Fruit fly (Drosophila melanogaster) whole organism, embryonic: ENCODE data around the gene CG15803.

Experiments
- ATbp ChIP-seq: fragments of 200-800 bp; sonication (Bioruptor generic); optimal IDR thresholded peaks from 2 replicates; lab custom pipeline; 2017; ENCODE audit warnings: missing biosample characterization, mild to moderate bottlenecking, missing genetic modification characterization, missing genetic modification reagents
- Abd-B ChIP-seq: fragments of 200-800 bp; sonication (Bioruptor generic); optimal IDR thresholded peaks from 2 replicates; lab custom pipeline; 2018; ENCODE audit warnings: missing biosample characterization, mild to moderate bottlenecking, missing genetic modification characterization, moderate library complexity
- Atf-2 ChIP-seq: fragments of 200-800 bp; sonication (Bioruptor generic); optimal IDR thresholded peaks from 2 replicates; lab custom pipeline; 2016; ENCODE audit warnings: missing biosample characterization, missing genetic modification characterization
- CG1024 ChIP-seq: fragments of 200-800 bp; sonication (Bioruptor generic); IDR thresholded peaks from 2 replicates; pipeline ENCODE4 v1.3.6; 2022; ENCODE audit warnings: missing biosample characterization, missing genetic modification characterization
- CG10274 ChIP-seq: fragments of 200-800 bp; sonication (Bioruptor generic); optimal IDR thresholded peaks from 3 replicates; lab custom pipeline; 2017; ENCODE audit warnings: missing biosample characterization, mild to moderate bottlenecking, missing genetic modification characterization
- CG10959 ChIP-seq: fragments of 200-800 bp; sonication (Bioruptor generic); IDR thresholded peaks from 2 replicates; pipeline ENCODE4 v1.3.6; 2022; ENCODE audit warnings: missing biosample characterization, missing genetic modification characterization
- CG11723 ChIP-seq: fragments of 200-800 bp; sonication (Bioruptor generic); optimal IDR thresholded peaks from 2 replicates; lab custom pipeline; 2017; ENCODE audit warnings: missing biosample characterization, mild to moderate bottlenecking, missing genetic modification characterization
- CG12071 ChIP-seq: fragments of 200-800 bp; sonication (Bioruptor generic); optimal IDR thresholded peaks from 3 replicates; lab custom pipeline; 2018; ENCODE audit warnings: missing biosample characterization, mild to moderate bottlenecking, missing genetic modification characterization
- CG12155 ChIP-seq: fragments of 200-800 bp; sonication (Bioruptor generic); optimal IDR thresholded peaks from 3 replicates; lab custom pipeline; 2016; ENCODE audit warnings: missing biosample characterization, missing genetic modification characterization
- CG12391 ChIP-seq: fragments of 200-800 bp; sonication (Bioruptor generic); optimal IDR thresholded peaks from 3 replicates; lab custom pipeline; 2018; ENCODE audit warnings: missing biosample characterization, mild to moderate bottlenecking, missing genetic modification characterization, moderate library complexity
- CG13296 ChIP-seq: fragments of 200-800 bp; sonication (Bioruptor generic); optimal IDR thresholded peaks from 3 replicates; lab custom pipeline; 2018; ENCODE audit warnings: missing biosample characterization, mild to moderate bottlenecking, missing genetic modification characterization
- CG14667 ChIP-seq: fragments of 200-800 bp; sonication (Bioruptor generic); IDR thresholded peaks from 2 replicates; pipeline ENCODE4 v1.3.6; 2022; ENCODE audit warnings: missing biosample characterization, missing genetic modification characterization
- CG14860 ChIP-seq: fragments of 200-800 bp; sonication (Bioruptor generic); IDR thresholded peaks from 3 replicates; pipeline ENCODE4 v1.3.6; 2022; ENCODE audit warnings: missing biosample characterization, missing genetic modification characterization; ENCODE audit not compliant: partially characterized antibody
- CG15514 ChIP-seq: fragments of 200-800 bp; sonication (Bioruptor generic); optimal IDR thresholded peaks from 3 replicates; lab custom pipeline; 2017; ENCODE audit warnings: missing biosample characterization, missing genetic modification characterization, mild to moderate bottlenecking, moderate library complexity, missing genetic modification reagents
- CG15601 ChIP-seq: fragments of 200-800 bp; sonication (Bioruptor generic); optimal IDR thresholded peaks from 3 replicates; lab custom pipeline; 2019; ENCODE audit warnings: missing biosample characterization, mild to moderate bottlenecking, missing genetic modification characterization, moderate library complexity
- CG15696 ChIP-seq: fragments of 200-800 bp; sonication (Bioruptor generic); optimal IDR thresholded peaks from 2 replicates; lab custom pipeline; 2019; ENCODE audit warnings: missing biosample characterization, mild to moderate bottlenecking, missing genetic modification characterization, moderate library complexity
- CG16815 ChIP-seq: fragments of 200-800 bp; sonication (Bioruptor generic); optimal IDR thresholded peaks from 3 replicates; lab custom pipeline; 2017; ENCODE audit warnings: missing biosample characterization, mild to moderate bottlenecking, missing genetic modification characterization
- CG17568 ChIP-seq: fragments of 200-800 bp; sonication (Bioruptor generic); optimal IDR thresholded peaks from 2 replicates; lab custom pipeline; 2018; ENCODE audit warnings: missing biosample characterization, mild to moderate bottlenecking, missing genetic modification characterization, moderate library complexity
- CG17829 ChIP-seq: fragments of 200-800 bp; optimal IDR thresholded peaks from 2 replicates; lab custom pipeline; 2019; ENCODE audit warnings: missing biosample characterization, mild to moderate bottlenecking, missing genetic modification characterization, moderate library complexity
- CG34376 ChIP-seq: fragments of 200-800 bp; sonication (Bioruptor generic); optimal IDR thresholded peaks from 2 replicates; lab custom pipeline; 2018; ENCODE audit warnings: missing biosample characterization, mild to moderate bottlenecking, missing genetic modification characterization
- CG42726 ChIP-seq: fragments of 200-800 bp; sonication (Bioruptor generic); IDR thresholded peaks from 2 replicates; pipeline ENCODE4 v1.3.6; 2022; ENCODE audit warnings: missing biosample characterization, missing genetic modification characterization; ENCODE audit not compliant: partially characterized antibody
- CG43689 ChIP-seq: fragments of 200-800 bp; sonication (Bioruptor generic); IDR thresholded peaks from 2 replicates; pipeline ENCODE4 v1.3.6; 2022; ENCODE audit warnings: missing biosample characterization, missing genetic modification characterization
- CG6654 ChIP-seq: fragments of 200-800 bp; sonication (Bioruptor generic); optimal IDR thresholded peaks from 2 replicates; lab custom pipeline; 2017; ENCODE audit warnings: missing biosample characterization, mild to moderate bottlenecking, missing genetic modification characterization
- CG9797 ChIP-seq: fragments of 200-800 bp; sonication (Bioruptor generic); optimal IDR thresholded peaks from 3 replicates; lab custom pipeline; 2018; ENCODE audit warnings: missing biosample characterization, mild to moderate bottlenecking, missing genetic modification characterization
- CG9817 ChIP-seq: fragments of 200-800 bp; sonication (Bioruptor generic); optimal IDR thresholded peaks from 2 replicates; lab custom pipeline; 2018; ENCODE audit warnings: missing biosample characterization, mild to moderate bottlenecking, missing genetic modification characterization, moderate library complexity
- CG9932 ChIP-seq: fragments of 200-800 bp; sonication (Bioruptor generic); IDR thresholded peaks from 2 replicates; pipeline ENCODE4 v1.3.6; 2022; ENCODE audit warnings: missing biosample characterization, missing genetic modification characterization
- CoRest ChIP-seq: fragments of 200-800 bp; sonication (Bioruptor generic); optimal IDR thresholded peaks from 3 replicates; lab custom pipeline; 2018; ENCODE audit warnings: missing biosample characterization, mild to moderate bottlenecking, missing genetic modification characterization, moderate library complexity
- Deaf1 ChIP-seq: fragments of 200-800 bp; optimal IDR thresholded peaks from 3 replicates; lab custom pipeline; 2019; ENCODE audit warnings: missing biosample characterization, mild to moderate bottlenecking, missing genetic modification characterization, moderate library complexity
- Dek ChIP-seq: fragments of 200-800 bp; sonication (Bioruptor generic); optimal IDR thresholded peaks from 3 replicates; lab custom pipeline; 2019; ENCODE audit warnings: missing biosample characterization, mild to moderate bottlenecking, missing genetic modification characterization, moderate library complexity
- Drgx ChIP-seq: fragments of 200-800 bp; sonication (Bioruptor generic); IDR thresholded peaks from 2 replicates; pipeline ENCODE4 v1.3.6; 2022; ENCODE audit warnings: missing biosample characterization, missing genetic modification characterization
- Hr3 ChIP-seq: fragments of 200-800 bp; sonication (Bioruptor generic); optimal IDR thresholded peaks from 3 replicates; lab custom pipeline; 2016; ENCODE audit warnings: missing biosample characterization, missing genetic modification characterization
- Med ChIP-seq: fragments of 200-800 bp; sonication (Bioruptor generic); peaks from one replicate; lab custom pipeline; 2016; ENCODE audit warnings: missing biosample characterization, missing genetic modification characterization, mild to moderate bottlenecking, inconsistent platforms, moderate library complexity
- Six4 ChIP-seq: fragments of 200-800 bp; sonication (Bioruptor generic); optimal IDR thresholded peaks from 2 replicates; lab custom pipeline; 2016; ENCODE audit warnings: missing biosample characterization, missing genetic modification characterization
- Xrp1 ChIP-seq: fragments of 200-800 bp; sonication (Bioruptor generic); IDR thresholded peaks from 2 replicates; pipeline ENCODE4 v1.3.6; 2022; ENCODE audit warnings: missing biosample characterization, missing genetic modification characterization
- abd-A ChIP-seq: fragments of 200-800 bp; sonication (Bioruptor generic); optimal IDR thresholded peaks from 3 replicates; lab custom pipeline; 2019; ENCODE audit warnings: missing biosample characterization, mild to moderate bottlenecking, missing genetic modification characterization, moderate library complexity
- bbx ChIP-seq: fragments of 200-800 bp; sonication (Bioruptor generic); IDR thresholded peaks from 2 replicates; pipeline ENCODE4 v1.3.6; 2022; ENCODE audit warnings: missing biosample characterization, missing genetic modification characterization; ENCODE audit not compliant: partially characterized antibody
- chinmo ChIP-seq: fragments of 200-800 bp; sonication (Bioruptor generic); IDR thresholded peaks from 4 replicates; pipeline ENCODE4 v1.3.6; 2022; ENCODE audit warnings: missing biosample characterization, missing genetic modification characterization; ENCODE audit not compliant: partially characterized antibody
- crol ChIP-seq: fragments of 200-800 bp; sonication (Bioruptor generic); IDR thresholded peaks from 2 replicates; pipeline ENCODE4 v1.3.6; 2022; ENCODE audit warnings: missing biosample characterization, missing genetic modification characterization
- dmrt11E ChIP-seq: fragments of 200-800 bp; sonication (Bioruptor generic); optimal IDR thresholded peaks from 3 replicates; lab custom pipeline; 2018; ENCODE audit warnings: missing biosample characterization, mild to moderate bottlenecking, missing genetic modification characterization, moderate library complexity
- fd3F ChIP-seq: fragments of 200-800 bp; sonication (Bioruptor generic); optimal IDR thresholded peaks from 2 replicates; lab custom pipeline; 2018; ENCODE audit warnings: missing biosample characterization, mild to moderate bottlenecking, missing genetic modification characterization, moderate library complexity
- gsb-n ChIP-seq: fragments of 200-800 bp; sonication (Bioruptor generic); optimal IDR thresholded peaks from 3 replicates; lab custom pipeline; 2018; ENCODE audit warnings: missing biosample characterization, mild to moderate bottlenecking, missing genetic modification characterization
- hth ChIP-seq: fragments of >200 bp; optimal IDR thresholded peaks from 2 replicates; lab custom pipeline; 2017; ENCODE audit warnings: inconsistent platforms
- lola ChIP-seq, 3 experiments: fragments of >200 bp in 2 of 3; fragments of 200-800 bp in 1 of 3; sonication (Bioruptor generic) in 1 of 3; optimal IDR thresholded peaks; 2 replicates each; lab custom pipeline; 2017 to 2019; ENCODE audit warnings: missing biosample characterization in 3 of 3, missing genetic modification characterization in 3 of 3, mild to moderate bottlenecking in 1 of 3, moderate library complexity in 1 of 3
- rib ChIP-seq: fragments of 200-800 bp; sonication (Bioruptor generic); IDR thresholded peaks from 2 replicates; pipeline ENCODE4 v1.3.6; 2022; ENCODE audit warnings: missing biosample characterization, missing genetic modification characterization
- shn ChIP-seq: fragments of 200-800 bp; sonication (Bioruptor generic); optimal IDR thresholded peaks from 3 replicates; lab custom pipeline; 2016; ENCODE audit warnings: missing biosample characterization, missing genetic modification characterization
- sima ChIP-seq: fragments of 200-800 bp; sonication (Bioruptor generic); optimal IDR thresholded peaks from 2 replicates; lab custom pipeline; 2016; ENCODE audit warnings: missing biosample characterization, missing genetic modification characterization
- so ChIP-seq: fragments of 200-800 bp; sonication (Bioruptor generic); IDR thresholded peaks from 3 replicates; pipeline ENCODE4 v1.3.6; 2022; ENCODE audit warnings: missing biosample characterization, missing genetic modification characterization
- tin ChIP-seq: fragments of 200-800 bp; sonication (Bioruptor generic); optimal IDR thresholded peaks from 3 replicates; lab custom pipeline; 2016; ENCODE audit warnings: missing biosample characterization, missing genetic modification characterization
- wdn ChIP-seq: fragments of 200-800 bp; sonication (Bioruptor generic); IDR thresholded peaks from 2 replicates; pipeline ENCODE4 v1.3.6; 2022; ENCODE audit warnings: missing biosample characterization, missing genetic modification characterization
- z ChIP-seq: fragments of 200-800 bp; sonication (Bioruptor generic); IDR thresholded peaks from 3 replicates; pipeline ENCODE4 v1.3.6; 2022; ENCODE audit warnings: missing biosample characterization, missing genetic modification characterization

CG15803 gene

DNA sequence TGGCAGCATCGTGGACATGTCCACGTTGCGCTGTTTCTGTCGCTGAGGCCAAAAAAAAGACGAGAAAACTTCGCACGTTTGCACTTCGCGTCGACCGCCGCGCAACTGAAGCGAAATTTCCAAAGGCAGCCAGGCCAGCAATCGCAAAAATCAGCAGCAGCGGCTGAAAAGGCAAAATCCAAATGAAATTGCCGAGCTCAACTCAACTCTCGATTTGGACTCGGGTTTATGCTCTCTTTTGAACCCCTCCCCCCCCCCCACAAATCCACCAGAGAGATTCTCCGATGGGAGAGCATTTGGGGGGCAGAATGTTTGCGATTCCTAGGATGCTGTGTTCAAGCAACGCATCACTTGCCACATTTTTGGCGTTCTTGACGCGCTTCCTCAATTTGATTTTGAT lies 46.2 kb downstream of the CG15803 start, which contains the start of gene PKD:
PKD (minus strand) TSS at position 88 of the 400 bp plus-strand sequence.
- no peak for TF ChIP-seq dmrt11E
- TF ChIP-seq CG11723 (GFP tag; lab: Kevin White, UChicago) = no peak
- no peak for TF ChIP-seq hth (lab: Kevin White, UChicago)
- TF ChIP-seq Drgx (GFP tag; lab: Robert Waterston, UW) = peak; percentile 41; the same call in 1 of the 2 replicates
- peak; percentile 80 for TF ChIP-seq abd-A (tag; lab: Kevin White, UChicago)
- TF ChIP-seq CG43689 = no peak
- no peak for TF ChIP-seq CG15601 (tag; lab: Kevin White, UChicago)
- 0 out of 3 replicates have a peak, but pooled peaks have one; percentile 25 for TF ChIP-seq so (GFP tag; lab: Robert Waterston, UW)
- 0 out of 2 replicates have a peak, but pooled peaks have one; percentile 36 for TF ChIP-seq wdn (GFP tag; lab: Robert Waterston, UW)
- TF ChIP-seq CG15514 (GFP tag; lab: Kevin White, UChicago) = peak; percentile 1
- TF ChIP-seq Dek = no peak
- TF ChIP-seq rib = 0 out of 2 replicates have a peak, but pooled peaks have one; percentile 26
- no peak for TF ChIP-seq tin
- TF ChIP-seq Deaf1 (tag; lab: Kevin White, UChicago) = peak; percentile 87
- no peak for TF ChIP-seq sima
- TF ChIP-seq CoRest = no peak
- peak; percentile 24 for TF ChIP-seq CG34376
- TF ChIP-seq bbx (GFP tag; lab: Robert Waterston, UW) = 0 out of 2 replicates have a peak, but pooled peaks have one; percentile 19
- TF ChIP-seq crol (GFP tag; lab: Robert Waterston, UW) = peak; percentile 77
- TF ChIP-seq Six4 = no peak
- TF ChIP-seq Hr3 (GFP tag; lab: Kevin White, UChicago) = no peak
- no peak for TF ChIP-seq shn
- TF ChIP-seq CG10274 = no peak
- peak; percentile 54; the same call in 1 of the 3 replicates for TF ChIP-seq z (GFP tag; lab: Robert Waterston, UW)
- TF ChIP-seq CG17568 (GFP tag; lab: Kevin White, UChicago) = no peak
- no peak for TF ChIP-seq CG6654 (GFP tag; lab: Kevin White, UChicago)
- TF ChIP-seq fd3F = no peak
- TF ChIP-seq CG9932 (GFP tag; lab: Robert Waterston, UW) = 0 out of 2 replicates have a peak, but pooled peaks have one; percentile 14
- TF ChIP-seq Abd-B (GFP tag; lab: Kevin White, UChicago) = no peak
- no peak for TF ChIP-seq CG14860 (GFP tag; lab: Robert Waterston, UW)
- TF ChIP-seq Atf-2 (GFP tag; lab: Kevin White, UChicago) = no peak
- no peak for TF ChIP-seq Xrp1 (GFP tag; lab: Robert Waterston, UW)
- peak; percentile 65 for TF ChIP-seq Med (GFP tag; lab: Kevin White, UChicago)
- no peak for TF ChIP-seq ATbp (GFP tag; lab: Kevin White, UChicago)
- TF ChIP-seq CG12071 (GFP tag; lab: Kevin White, UChicago) = peak; percentile 1
- TF ChIP-seq CG1024 (GFP tag; lab: Robert Waterston, UW) = no peak
- TF ChIP-seq CG12155 = no peak
- TF ChIP-seq CG16815 (GFP tag; lab: Kevin White, UChicago) = no peak
- no peak for TF ChIP-seq CG12391 (tag; lab: Kevin White, UChicago)
- peak; percentile 51; the same call in 1 of the 2 replicates for TF ChIP-seq CG42726 (GFP tag; lab: Robert Waterston, UW)
- no peak for TF ChIP-seq CG13296
- 0 out of 4 replicates have a peak, but pooled peaks have one; percentile 53 for TF ChIP-seq chinmo (GFP tag; lab: Robert Waterston, UW)
- TF ChIP-seq CG9817 (tag; lab: Kevin White, UChicago) = no peak
- no peak for TF ChIP-seq CG17829
- no peak for TF ChIP-seq CG14667
- no peak for TF ChIP-seq lola (GFP tag; optimal IDR thresholded peaks at IDR 0.05; lab: Kevin White, UChicago)
- TF ChIP-seq CG15696 (tag; lab: Kevin White, UChicago) = no peak
- no peak for TF ChIP-seq gsb-n
- no peak for TF ChIP-seq CG9797 (GFP tag; lab: Kevin White, UChicago)
- TF ChIP-seq CG10959 (GFP tag; lab: Robert Waterston, UW) = no peak
